Fruit fly (Drosophila melanogaster): ENCODE results near the gene CG43059.

Gene CG43059

DNA sequence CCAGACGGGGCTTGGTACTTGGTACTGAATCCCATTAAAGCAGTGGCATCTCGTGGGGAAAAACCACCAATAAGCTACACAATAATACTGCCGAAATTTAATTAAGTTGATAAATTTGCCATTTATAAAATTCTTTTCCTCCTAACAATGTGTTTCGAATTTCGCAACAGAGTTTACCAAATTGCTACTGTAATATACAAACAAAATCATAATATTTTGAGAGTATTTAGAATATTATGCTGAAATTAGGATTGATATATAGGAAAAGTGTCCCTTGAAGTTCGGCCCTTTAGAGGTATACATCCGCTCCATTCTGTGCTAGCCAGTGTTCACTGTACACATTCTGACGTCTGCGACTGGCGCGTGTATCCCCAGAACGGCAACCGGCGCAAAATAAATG, 34.1 kb downstream of the CG43059 start:
- TF ChIP-seq EcR (GFP tag; optimal IDR thresholded peaks at IDR 0.05) (no peak), CG10348 (GFP tag; IDR thresholded peaks at IDR 0.05) (no peak), CG8159 (tag; optimal IDR thresholded peaks at IDR 0.05) (peak; percentile 63), CG32121 (GFP tag; IDR thresholded peaks at IDR 0.05) (no peak), Pif1A (GFP tag; optimal IDR thresholded peaks at IDR 0.05) (peak; percentile 15), CG17806 (tag; optimal IDR thresholded peaks at IDR 0.05) (peak; percentile 15), fd96Ca (GFP tag; IDR thresholded peaks at IDR 0.05) (0 out of 3 replicates have a peak, but pooled peaks have one; percentile 30), CG15710 (tag; optimal IDR thresholded peaks at IDR 0.05) (peak; percentile 50), CG12605 (GFP tag; IDR thresholded peaks at IDR 0.05) (no peak), CG34367 (tag; optimal IDR thresholded peaks at IDR 0.05) (no peak)

Measured in whole organism, pupa.